Worm (Caenorhabditis elegans) whole organism, L3 larva: ENCODE results near the gene ttr-15.

Source experiments
- aly-2 ChIP-seq: fragments of 150-350 bp; optimal IDR thresholded peaks from 2 replicates; lab custom pipeline; 2014; ENCODE audit warnings: missing biosample characterization, missing genetic modification characterization
- pqm-1 ChIP-seq: fragments of 150-350 bp; optimal IDR thresholded peaks from 2 replicates; lab custom pipeline; 2017; ENCODE audit warnings: missing biosample characterization, missing genetic modification characterization, inconsistent platforms

DNA sequence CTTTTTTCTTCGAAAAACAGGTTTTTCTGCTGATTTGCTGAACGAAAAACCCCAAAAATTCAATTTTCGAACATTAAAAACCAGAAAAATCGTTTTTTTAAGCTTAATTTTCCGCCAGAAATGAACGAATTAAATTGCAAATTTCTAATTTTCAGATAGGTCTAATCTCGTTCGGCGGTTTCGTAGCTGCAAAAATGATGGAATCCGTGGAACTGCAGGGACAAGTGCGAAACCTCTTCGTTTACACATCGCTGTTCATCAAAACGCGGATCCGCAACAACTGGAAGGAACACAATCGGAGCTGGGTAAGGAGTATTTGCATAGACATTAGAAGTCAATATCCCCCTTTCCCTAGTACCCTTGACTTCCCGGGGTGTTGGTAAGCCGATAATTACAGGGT is 1.5 kb upstream of the ttr-15 start:
- no peak for TF ChIP-seq pqm-1 (tag; lab: Kevin White, UChicago)
- no peak for TF ChIP-seq aly-2 (tag; lab: Kevin White, UChicago)
